Worm (Caenorhabditis elegans) whole organism, L4/young adult: Measurements from ENCODE around the gene oac-38.

Experiments used
- W03F9.2 ChIP-seq: fragments of 150-350 bp; optimal IDR thresholded peaks from 2 replicates; lab custom pipeline; 2014; ENCODE audit warnings: missing biosample characterization, missing genetic modification characterization
- dao-5 ChIP-seq: sonication (generic microtip); optimal IDR thresholded peaks from 2 replicates; lab custom pipeline; 2016; ENCODE audit warnings: missing genotype, missing genetic modification characterization, moderate library complexity, missing compliant biosample characterization
- him-1 ChIP-seq: sonication (generic microtip); optimal IDR thresholded peaks from 2 replicates; lab custom pipeline; 2016; ENCODE audit warnings: missing genotype, missing genetic modification reagents, missing genetic modification characterization, missing compliant biosample characterization

oac-38 gene

ce11 chrIV:14153261-14153660, at the start of gene oac-38:
Gene oac-38 (minus strand): TSS chrIV:14153361.
- TF ChIP-seq dao-5 (tag; lab: Kevin White, UChicago) (no peak), him-1 (no peak), W03F9.2 (no peak)

ce11 chrIV:14196176-14196575, 43.0 kb upstream of the oac-38 start, which contains the start of gene F02H6.2:
Gene F02H6.2 (plus strand): TSS chrIV:14196476.
- no peak for TF ChIP-seq W03F9.2
- TF ChIP-seq him-1, result no peak
- no peak for TF ChIP-seq dao-5 (tag; lab: Kevin White, UChicago)

ce11 chrIV:14194317-14194716, 41.2 kb upstream of the oac-38 start:
- TF ChIP-seq dao-5 (tag; lab: Kevin White, UChicago), result no peak
- TF ChIP-seq him-1, result no peak
- no peak for TF ChIP-seq W03F9.2

- TF ChIP-seq W03F9.2, result no peak
- TF ChIP-seq him-1, result no peak
- no peak for TF ChIP-seq dao-5 (tag; lab: Kevin White, UChicago)
These were observed 40.0 kb upstream of the oac-38 start, which contains the start of gene K01G12.3 for ce11 chrIV:14193196-14193595. Gene K01G12.3 (plus strand): TSS chrIV:14193496.

DNA sequence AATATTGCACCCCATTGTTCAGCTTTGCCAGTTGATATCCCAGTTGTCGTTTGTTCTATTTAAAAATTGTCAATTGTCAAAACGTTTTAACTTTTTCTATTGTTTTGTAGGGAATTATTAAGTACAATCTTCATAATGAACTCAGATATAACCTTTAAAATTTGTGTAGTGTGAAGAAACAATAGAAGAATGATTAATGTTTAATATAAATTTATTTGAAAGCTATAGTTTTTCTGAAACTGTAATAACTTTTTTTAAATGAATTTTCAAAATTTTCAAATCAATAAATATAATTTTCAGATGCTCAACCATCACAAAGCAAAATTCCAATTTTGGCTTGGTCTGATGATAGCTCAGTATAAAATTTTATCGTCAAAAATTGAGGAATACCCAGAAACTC, 38.8 kb upstream of the oac-38 start, which contains the start of gene K01G12.22:
K01G12.22 (plus strand) TSS at position 301 of the 400 bp plus-strand sequence.
- TF ChIP-seq dao-5 (tag; lab: Kevin White, UChicago) (no peak), him-1 (no peak), W03F9.2 (no peak)

ce11 chrIV:14186264-14186663, 33.1 kb upstream of the oac-38 start:
- TF ChIP-seq him-1, result no peak
- TF ChIP-seq W03F9.2, result no peak
- no peak for TF ChIP-seq dao-5 (tag; lab: Kevin White, UChicago)

- TF ChIP-seq dao-5 (tag; lab: Kevin White, UChicago) (no peak), W03F9.2 (no peak), him-1 (no peak)
These were observed 28.9 kb upstream of the oac-38 start, which contains the start of gene R05A10.1 for ce11 chrIV:14182077-14182476. Gene R05A10.1 (plus strand): TSS chrIV:14182377.

- TF ChIP-seq him-1 (no peak), dao-5 (tag; lab: Kevin White, UChicago) (no peak), W03F9.2 (no peak)
These were observed 23.9 kb upstream of the oac-38 start, which contains the start of gene R05A10.2 for ce11 chrIV:14177058-14177457. Gene R05A10.2 (plus strand): TSS chrIV:14177271.

ce11 chrIV:14176373-14176772, 23.2 kb upstream of the oac-38 start, which contains the start of gene R05A10.3:
Gene R05A10.3 (minus strand): TSS chrIV:14176473.
- TF ChIP-seq dao-5 (tag; lab: Kevin White, UChicago), result no peak
- no peak for TF ChIP-seq him-1
- TF ChIP-seq W03F9.2, result no peak

DNA sequence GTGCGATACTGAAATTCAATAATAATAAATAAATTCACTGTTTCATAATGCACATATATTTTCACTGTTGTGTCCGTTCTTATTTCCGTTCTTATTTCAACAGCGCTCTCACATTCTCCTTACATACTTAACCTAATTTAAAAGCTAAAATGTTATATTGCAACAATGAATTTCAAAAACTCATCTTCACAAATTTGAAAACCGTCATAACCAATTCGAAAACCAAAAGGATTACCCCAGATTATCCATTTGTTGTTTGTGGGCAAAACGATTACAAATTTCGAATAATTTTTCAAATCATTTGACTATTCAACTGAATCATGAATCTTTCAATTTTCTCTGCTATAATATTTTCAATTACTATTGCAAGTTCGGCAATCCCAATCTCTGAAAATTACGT, 19.0 kb upstream of the oac-38 start, which contains the start of gene R05A10.4:
R05A10.4 (plus strand) TSS at position 301 of the 400 bp plus-strand sequence.
- TF ChIP-seq dao-5 (tag; lab: Kevin White, UChicago) (no peak), him-1 (no peak), W03F9.2 (no peak)

- TF ChIP-seq him-1, result no peak
- no peak for TF ChIP-seq dao-5 (tag; lab: Kevin White, UChicago)
- TF ChIP-seq W03F9.2, result no peak
These were observed 12.3 kb upstream of the oac-38 start, which contains the start of gene R05A10.6 for ce11 chrIV:14165476-14165875. Gene R05A10.6 (plus strand): TSS chrIV:14165776.

DNA sequence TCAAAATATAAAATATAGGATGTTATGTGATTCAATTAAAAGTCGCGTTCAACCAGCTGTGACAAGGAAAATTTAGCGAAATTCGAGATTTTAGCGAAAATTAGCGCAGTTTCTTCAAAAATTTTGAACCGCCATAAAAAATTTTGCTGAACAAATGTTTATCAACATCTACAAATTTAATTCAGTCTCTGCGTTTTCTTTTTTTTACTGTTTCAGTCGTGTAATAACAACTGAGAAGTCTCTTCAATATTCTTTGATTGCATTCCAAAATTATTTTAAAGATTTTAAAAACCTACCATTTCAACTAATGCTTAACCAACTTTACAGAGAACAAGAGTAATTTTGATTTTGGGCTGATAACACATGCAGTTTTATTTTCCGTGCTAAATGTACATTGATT, 10.9 kb upstream of the oac-38 start:
- TF ChIP-seq dao-5 (tag; lab: Kevin White, UChicago), result no peak
- TF ChIP-seq W03F9.2, result no peak
- TF ChIP-seq him-1, result no peak

DNA sequence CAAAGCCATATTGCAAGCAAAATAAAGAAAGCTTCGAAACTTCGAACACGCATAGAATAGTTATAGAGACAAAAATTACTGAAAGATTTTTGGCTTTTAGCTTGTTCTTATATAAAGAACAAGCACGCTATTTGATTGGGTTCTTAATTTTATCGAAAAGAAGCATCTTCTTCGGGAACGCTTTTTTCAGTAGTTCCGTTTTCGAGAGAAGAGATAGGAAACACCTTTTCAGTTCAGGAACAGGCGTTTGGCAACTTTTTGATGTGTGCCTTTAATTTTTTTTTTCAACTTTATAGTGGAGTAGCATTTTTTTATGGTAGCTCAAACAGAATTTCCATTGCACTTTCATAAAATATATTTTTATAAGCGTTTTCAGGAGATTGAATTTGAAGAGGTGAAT, 9.6 kb upstream of the oac-38 start, which contains the start of gene R05A10.7:
R05A10.7 (minus strand) TSS at position 101 of the 400 bp plus-strand sequence.
- TF ChIP-seq dao-5 (tag; lab: Kevin White, UChicago) (no peak), W03F9.2 (no peak), him-1 (no peak)

DNA sequence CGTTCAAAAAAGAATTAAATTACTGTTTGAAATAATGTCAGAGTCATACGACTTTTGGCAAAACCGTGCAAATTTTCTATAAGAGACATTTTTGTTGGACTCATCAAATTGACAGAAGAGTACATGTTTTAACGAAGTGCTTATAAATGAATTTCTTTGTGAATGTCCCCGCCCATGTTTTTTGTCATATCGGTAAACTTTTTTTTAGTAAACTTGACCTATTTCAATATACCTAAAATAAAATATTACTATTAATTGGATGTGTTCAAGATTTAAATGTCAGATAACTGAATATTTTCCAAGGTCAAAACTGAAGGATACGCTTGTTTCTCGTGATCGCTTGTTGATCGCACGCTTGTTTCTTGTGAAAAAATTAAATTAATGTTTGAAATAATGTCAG, 4.9 kb upstream of the oac-38 start, which contains the start of gene R05A10.8:
R05A10.8 (minus strand) TSS at position 101 of the 400 bp plus-strand sequence.
- TF ChIP-seq W03F9.2, result no peak
- no peak for TF ChIP-seq dao-5 (tag; lab: Kevin White, UChicago)
- no peak for TF ChIP-seq him-1

ce11 chrIV:14145594-14145993, 7.6 kb downstream of the oac-38 start, which contains the start of gene oac-37:
Gene oac-37 (plus strand): TSS chrIV:14145894.
- TF ChIP-seq dao-5 (tag; lab: Kevin White, UChicago), result no peak

DNA sequence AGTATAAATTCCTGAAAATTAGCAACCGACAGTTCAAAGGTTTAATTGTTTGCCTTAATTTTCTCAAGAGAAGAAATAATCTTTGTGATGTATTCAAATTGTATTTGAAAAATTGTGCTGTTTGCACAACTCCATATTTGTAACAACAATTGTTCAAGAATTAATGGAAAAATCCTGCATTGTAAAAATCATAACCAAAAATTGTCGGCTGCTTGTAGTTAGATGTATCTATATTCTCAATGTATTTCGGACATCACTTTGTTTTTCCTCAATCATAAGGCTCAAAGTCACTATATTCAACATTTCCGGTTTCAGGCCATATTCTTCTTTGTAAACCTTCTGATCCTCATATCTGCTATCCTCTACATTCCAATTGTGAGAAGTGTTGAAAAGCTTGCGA, 10.1 kb downstream of the oac-38 start:
- TF ChIP-seq dao-5 (tag; lab: Kevin White, UChicago), result no peak
- TF ChIP-seq him-1, result no peak
- no peak for TF ChIP-seq W03F9.2
